Worm (Caenorhabditis elegans): Measurements from ENCODE around the gene F16G10.5.

DNA sequence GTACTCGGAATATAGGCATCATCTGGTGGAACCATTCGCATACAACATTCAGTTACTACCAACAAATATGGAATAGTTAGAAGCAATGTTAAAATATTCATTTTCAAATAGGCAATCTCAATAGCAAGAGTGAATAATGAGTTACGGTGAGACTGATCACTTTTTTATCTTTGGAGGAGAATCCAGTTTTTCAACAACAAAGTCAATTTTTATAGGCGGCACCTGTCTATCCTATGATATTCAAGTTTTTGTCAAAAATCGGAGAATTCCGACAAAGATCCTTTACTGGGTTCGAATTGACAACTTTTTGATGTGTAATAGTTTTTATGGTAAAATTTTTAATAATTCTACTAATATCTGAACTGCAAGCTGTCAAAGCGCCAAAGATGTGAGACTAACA, 26.7 kb downstream of the F16G10.5 start, which contains the start of gene F16G10.11:
- no peak for TF ChIP-seq unc-62 (GFP tag; optimal IDR thresholded peaks at IDR 0.05)
- no peak for TF ChIP-seq ztf-11 (tag; optimal IDR thresholded peaks at IDR 0.05)
- no peak for TF ChIP-seq elt-3 (tag; optimal IDR thresholded peaks at IDR 0.05)
- no peak for TF ChIP-seq unc-39 (tag; optimal IDR thresholded peaks at IDR 0.05)
- no peak for TF ChIP-seq mdl-1 (tag; optimal IDR thresholded peaks at IDR 0.05)
- TF ChIP-seq lsy-2 (tag; optimal IDR thresholded peaks at IDR 0.05) = no peak
- TF ChIP-seq nhr-10 (tag; optimal IDR thresholded peaks at IDR 0.05) = no peak
- no peak for TF ChIP-seq R02D3.7 (tag; optimal IDR thresholded peaks at IDR 0.05)
- no peak for TF ChIP-seq snpc-4 (tag; optimal IDR thresholded peaks at IDR 0.05)
- no peak for TF ChIP-seq nhr-12 (tag; optimal IDR thresholded peaks at IDR 0.05)
- no peak for TF ChIP-seq lin-11 (tag; optimal IDR thresholded peaks at IDR 0.05)
- TF ChIP-seq ZK546.5 (tag; optimal IDR thresholded peaks at IDR 0.05) = no peak

All from whole organism, L2 larva.